Worm (Caenorhabditis elegans) whole organism, L1 larva: ENCODE data around the gene zak-1.

Source experiments
- C04F5.9 ChIP-seq: sonication (generic microtip); optimal IDR thresholded peaks from 2 replicates; lab custom pipeline; 2016; ENCODE audit warnings: missing genetic modification characterization, missing compliant biosample characterization
- ama-1 ChIP-seq: fragments of 150-350 bp; optimal IDR thresholded peaks from 2 replicates; lab custom pipeline; 2014
- efl-3 ChIP-seq: fragments of 200-800 bp; sonication (Bioruptor generic); optimal IDR thresholded peaks from 2 replicates; lab custom pipeline; 2018; ENCODE audit warnings: mild to moderate bottlenecking, missing genetic modification characterization, missing compliant biosample characterization
- egl-27 ChIP-seq, 2 experiments: fragments of 150-350 bp in 1 of 2; sonication (generic microtip); optimal IDR thresholded peaks; 3 replicates each; lab custom pipeline; 2017 to 2018; ENCODE audit warnings: missing biosample characterization in 2 of 2, missing genetic modification characterization in 2 of 2, missing genetic modification reagents in 2 of 2
- lin-15B ChIP-seq: fragments of 150-350 bp; sonication (generic microtip); optimal IDR thresholded peaks from 3 replicates; lab custom pipeline; 2014; ENCODE audit warnings: missing biosample characterization, missing genetic modification characterization
- mdl-1 ChIP-seq, 2 experiments: fragments of 150-350 bp; optimal IDR thresholded peaks; 2 replicates each; lab custom pipeline; 2014 to 2017; ENCODE audit warnings: missing biosample characterization in 2 of 2, missing genetic modification characterization in 2 of 2, inconsistent platforms in 1 of 2
- nhr-12 ChIP-seq: sonication (generic microtip); optimal IDR thresholded peaks from 2 replicates; lab custom pipeline; 2017; ENCODE audit warnings: missing biosample characterization, missing genetic modification characterization
- nhr-77 ChIP-seq: fragments of 150-350 bp; optimal IDR thresholded peaks from 2 replicates; lab custom pipeline; 2014; ENCODE audit warnings: missing biosample characterization, missing genetic modification characterization
- rnt-1 ChIP-seq: sonication (generic microtip); optimal IDR thresholded peaks from 2 replicates; lab custom pipeline; 2016; ENCODE audit warnings: mild to moderate bottlenecking, missing genetic modification characterization, moderate library complexity, missing compliant biosample characterization
- snpc-4 ChIP-seq: fragments of 150-350 bp; optimal IDR thresholded peaks from 2 replicates; lab custom pipeline; 2014; ENCODE audit warnings: missing biosample characterization, missing genetic modification characterization
- ztf-11 ChIP-seq, 2 experiments: sonication (generic microtip); optimal IDR thresholded peaks; 2 replicates each; lab custom pipeline; 2016 to 2017; ENCODE audit warnings: missing genetic modification characterization in 2 of 2, missing biosample characterization in 1 of 2, missing compliant biosample characterization in 1 of 2

- TF ChIP-seq rnt-1 (no peak), efl-3 (GFP tag; lab: Kevin White, UChicago) (no peak), C04F5.9 (tag; lab: Kevin White, UChicago) (no peak), mdl-1 (tag; optimal IDR thresholded peaks at IDR 0.05; lab: Kevin White, UChicago) (no peak), ama-1 (lab: Kevin White, UChicago) (no peak), lin-15B (tag; lab: Kevin White, UChicago) (no peak), nhr-12 (tag; lab: Kevin White, UChicago) (no peak), nhr-77 (tag; lab: Kevin White, UChicago) (no peak), snpc-4 (no peak), egl-27 (tag; optimal IDR thresholded peaks at IDR 0.05; lab: Kevin White, UChicago) (no peak), ztf-11 (tag; optimal IDR thresholded peaks at IDR 0.05; lab: Kevin White, UChicago) (no peak)
Observed at ce11 chrIII:6816930-6817329, 39.7 kb downstream of the zak-1 start, which contains the start of gene F28F5.4.
